Worm (Caenorhabditis elegans): ENCODE measurements around the gene lgc-55.
A peak's percentile ranks its signal among the peaks of the same experiment; 100 is the strongest.

lgc-55 gene

ce11 chrV:20011199-20011598, 11.6 kb upstream of the lgc-55 start:
- no peak for TF ChIP-seq nhr-237 (tag; optimal IDR thresholded peaks at IDR 0.05)
- TF ChIP-seq mep-1 (tag; optimal IDR thresholded peaks at IDR 0.05), result no peak
- TF ChIP-seq zip-8 (tag; optimal IDR thresholded peaks at IDR 0.05), result peak; percentile 44
- no peak for TF ChIP-seq ztf-11 (tag; optimal IDR thresholded peaks at IDR 0.05)
- TF ChIP-seq bed-3 (GFP tag; optimal IDR thresholded peaks at IDR 0.05), result no peak

ce11 chrV:20011654-20012053, 11.2 kb upstream of the lgc-55 start, which contains the start of gene Y60A3A.21:
Gene Y60A3A.21 (plus strand): TSS chrV:20011954.
- no peak for TF ChIP-seq nhr-237 (tag; optimal IDR thresholded peaks at IDR 0.05)
- no peak for TF ChIP-seq unc-62 (GFP tag; optimal IDR thresholded peaks at IDR 0.05)
- TF ChIP-seq mab-5 (tag; optimal IDR thresholded peaks at IDR 0.05), result no peak
- TF ChIP-seq ham-2 (GFP tag; optimal IDR thresholded peaks at IDR 0.05), result no peak
- TF ChIP-seq unc-120 (tag; optimal IDR thresholded peaks at IDR 0.05; ENCODE audit: poor library complexity, severe bottlenecking), result no peak
- TF ChIP-seq M03D4.4 (tag; optimal IDR thresholded peaks at IDR 0.05), result no peak
- no peak for TF ChIP-seq bed-3 (GFP tag; optimal IDR thresholded peaks at IDR 0.05)
- no peak for TF ChIP-seq lsy-2 (tag; optimal IDR thresholded peaks at IDR 0.05)
- TF ChIP-seq nhr-12 (tag; optimal IDR thresholded peaks at IDR 0.05), result no peak
- TF ChIP-seq mls-2 (tag; optimal IDR thresholded peaks at IDR 0.05), result no peak
- no peak for TF ChIP-seq ceh-43 (GFP tag; optimal IDR thresholded peaks at IDR 0.05)
- TF ChIP-seq snpc-4 (tag; optimal IDR thresholded peaks at IDR 0.05), result no peak
- TF ChIP-seq elt-3 (tag; optimal IDR thresholded peaks at IDR 0.05), result no peak
- TF ChIP-seq cnd-1 (tag; optimal IDR thresholded peaks at IDR 0.05), result no peak
- no peak for TF ChIP-seq nhr-2 (tag; optimal IDR thresholded peaks at IDR 0.05)
- no peak for TF ChIP-seq elt-1 (tag; optimal IDR thresholded peaks at IDR 0.05; ENCODE audit: borderline replicate concordance, insufficient read depth)
- TF ChIP-seq unc-39 (tag; optimal IDR thresholded peaks at IDR 0.05), result no peak
- TF ChIP-seq flh-1 (GFP tag; optimal IDR thresholded peaks at IDR 0.05), result no peak
- no peak for TF ChIP-seq nhr-76 (tag; optimal IDR thresholded peaks at IDR 0.05)
- TF ChIP-seq drap-1 (GFP tag; optimal IDR thresholded peaks at IDR 0.05), result no peak

ce11 chrV:20021347-20021746, 1.5 kb upstream of the lgc-55 start:
- no peak for TF ChIP-seq nhr-28 (tag; optimal IDR thresholded peaks at IDR 0.05)
- no peak for TF ChIP-seq ham-2 (GFP tag; optimal IDR thresholded peaks at IDR 0.05)
- TF ChIP-seq unc-120 (tag; optimal IDR thresholded peaks at IDR 0.05; ENCODE audit: poor library complexity, severe bottlenecking), result peak; percentile 21
- no peak for TF ChIP-seq drap-1 (GFP tag; optimal IDR thresholded peaks at IDR 0.05)
- TF ChIP-seq unc-62 (GFP tag; optimal IDR thresholded peaks at IDR 0.05), result peak; percentile 87
- TF ChIP-seq elt-3 (tag; optimal IDR thresholded peaks at IDR 0.05), result no peak
- no peak for TF ChIP-seq elt-1 (tag; optimal IDR thresholded peaks at IDR 0.05; ENCODE audit: borderline replicate concordance, insufficient read depth)
- TF ChIP-seq zip-8 (tag; optimal IDR thresholded peaks at IDR 0.05), result no peak
- no peak for TF ChIP-seq unc-39 (tag; optimal IDR thresholded peaks at IDR 0.05)
- TF ChIP-seq nhr-12 (tag; optimal IDR thresholded peaks at IDR 0.05), result no peak
- TF ChIP-seq mab-5 (tag; optimal IDR thresholded peaks at IDR 0.05), result peak; percentile 25
- TF ChIP-seq cnd-1 (tag; optimal IDR thresholded peaks at IDR 0.05), result no peak
- TF ChIP-seq flh-1 (GFP tag; optimal IDR thresholded peaks at IDR 0.05), result no peak
- no peak for TF ChIP-seq nhr-237 (tag; optimal IDR thresholded peaks at IDR 0.05)

- TF ChIP-seq sem-2 (GFP tag; optimal IDR thresholded peaks at IDR 0.05), result no peak
- TF ChIP-seq cnd-1 (tag; optimal IDR thresholded peaks at IDR 0.05), result no peak
- no peak for TF ChIP-seq lin-13 (tag; optimal IDR thresholded peaks at IDR 0.05)
- no peak for TF ChIP-seq drap-1 (GFP tag; optimal IDR thresholded peaks at IDR 0.05)
- no peak for TF ChIP-seq nhr-237 (tag; optimal IDR thresholded peaks at IDR 0.05)
- no peak for TF ChIP-seq ces-1 (GFP tag; optimal IDR thresholded peaks at IDR 0.05)
- no peak for TF ChIP-seq mep-1 (tag; optimal IDR thresholded peaks at IDR 0.05)
- TF ChIP-seq pha-4 (tag; optimal IDR thresholded peaks at IDR 0.05), result no peak
- TF ChIP-seq lsy-2 (tag; optimal IDR thresholded peaks at IDR 0.05), result no peak
- TF ChIP-seq nhr-2 (tag; optimal IDR thresholded peaks at IDR 0.05), result no peak
- TF ChIP-seq mls-2 (tag; optimal IDR thresholded peaks at IDR 0.05), result no peak
- TF ChIP-seq nhr-12 (tag; optimal IDR thresholded peaks at IDR 0.05), result no peak
- no peak for TF ChIP-seq ceh-43 (GFP tag; optimal IDR thresholded peaks at IDR 0.05)
- no peak for TF ChIP-seq ceh-39 (tag; optimal IDR thresholded peaks at IDR 0.05)
Measured at ce11 chrV:20034912-20035311, 12.1 kb downstream of the lgc-55 start.

- no peak for TF ChIP-seq unc-62 (GFP tag; optimal IDR thresholded peaks at IDR 0.05)
- no peak for TF ChIP-seq nhr-28 (tag; optimal IDR thresholded peaks at IDR 0.05)
- TF ChIP-seq nhr-12 (tag; optimal IDR thresholded peaks at IDR 0.05), result no peak
- TF ChIP-seq zip-8 (tag; optimal IDR thresholded peaks at IDR 0.05), result no peak
- TF ChIP-seq ztf-11 (tag; optimal IDR thresholded peaks at IDR 0.05), result no peak
- TF ChIP-seq ceh-83 (GFP tag; optimal IDR thresholded peaks at IDR 0.05), result no peak
- TF ChIP-seq M03D4.4 (tag; optimal IDR thresholded peaks at IDR 0.05), result no peak
- no peak for TF ChIP-seq cnd-1 (tag; optimal IDR thresholded peaks at IDR 0.05)
- TF ChIP-seq nhr-76 (tag; optimal IDR thresholded peaks at IDR 0.05), result no peak
- TF ChIP-seq sptf-1 (tag; optimal IDR thresholded peaks at IDR 0.05), result no peak
- no peak for TF ChIP-seq ham-2 (GFP tag; optimal IDR thresholded peaks at IDR 0.05)
- no peak for TF ChIP-seq sem-2 (GFP tag; optimal IDR thresholded peaks at IDR 0.05)
- no peak for TF ChIP-seq ceh-39 (tag; optimal IDR thresholded peaks at IDR 0.05)
- TF ChIP-seq lin-32 (GFP tag; optimal IDR thresholded peaks at IDR 0.05), result no peak
- no peak for TF ChIP-seq nhr-237 (tag; optimal IDR thresholded peaks at IDR 0.05)
Measured at ce11 chrV:20037287-20037686, 14.4 kb downstream of the lgc-55 start, which contains the start of gene Y113G7A.16. Gene Y113G7A.16 (plus strand): TSS chrV:20037587.

All from whole organism, mixed stage, embryonic.